Worm (Caenorhabditis elegans): ENCODE measurements around the gene Y46H3C.7.

Gene Y46H3C.7

ce11 chrV:1741074-1741473, 47.3 kb upstream of the Y46H3C.7 start, which contains the start of gene srab-25:
srab-25 (minus strand) TSS chrV:1741174.
- no peak for TF ChIP-seq snpc-4 (tag; optimal IDR thresholded peaks at IDR 0.05)
- no peak for TF ChIP-seq ztf-4 (tag; optimal IDR thresholded peaks at IDR 0.05)
- TF ChIP-seq pha-4 (tag; optimal IDR thresholded peaks at IDR 0.05) = no peak
- TF ChIP-seq nhr-77 (tag; optimal IDR thresholded peaks at IDR 0.05) = no peak
- TF ChIP-seq egl-5 (tag; optimal IDR thresholded peaks at IDR 0.05) = no peak
- TF ChIP-seq elt-1 (tag; optimal IDR thresholded peaks at IDR 0.05) = no peak
- no peak for TF ChIP-seq mdl-1 (tag; optimal IDR thresholded peaks at IDR 0.05)
- TF ChIP-seq lin-15B (tag; optimal IDR thresholded peaks at IDR 0.05) = no peak
- no peak for TF ChIP-seq zag-1 (tag; optimal IDR thresholded peaks at IDR 0.05)
- TF ChIP-seq skn-1 (tag; optimal IDR thresholded peaks at IDR 0.05) = no peak
- no peak for TF ChIP-seq nhr-76 (tag; optimal IDR thresholded peaks at IDR 0.05)
- no peak for TF ChIP-seq mml-1 (tag; optimal IDR thresholded peaks at IDR 0.05)
- no peak for TF ChIP-seq nhr-28 (tag; optimal IDR thresholded peaks at IDR 0.05)
- no peak for TF ChIP-seq ama-1 (optimal IDR thresholded peaks at IDR 0.05)
- TF ChIP-seq ceh-82 (tag; optimal IDR thresholded peaks at IDR 0.05) = no peak

- TF ChIP-seq lsy-12 (tag; optimal IDR thresholded peaks at IDR 0.05) (no peak), mml-1 (tag; optimal IDR thresholded peaks at IDR 0.05) (no peak), ceh-9 (tag; optimal IDR thresholded peaks at IDR 0.05) (no peak), egl-5 (tag; optimal IDR thresholded peaks at IDR 0.05) (no peak), unc-62 (GFP tag; optimal IDR thresholded peaks at IDR 0.05) (no peak)
Observed at ce11 chrV:1734569-1734968, 40.7 kb upstream of the Y46H3C.7 start, which contains the start of gene str-160. str-160 (plus strand) TSS chrV:1734869.

DNA sequence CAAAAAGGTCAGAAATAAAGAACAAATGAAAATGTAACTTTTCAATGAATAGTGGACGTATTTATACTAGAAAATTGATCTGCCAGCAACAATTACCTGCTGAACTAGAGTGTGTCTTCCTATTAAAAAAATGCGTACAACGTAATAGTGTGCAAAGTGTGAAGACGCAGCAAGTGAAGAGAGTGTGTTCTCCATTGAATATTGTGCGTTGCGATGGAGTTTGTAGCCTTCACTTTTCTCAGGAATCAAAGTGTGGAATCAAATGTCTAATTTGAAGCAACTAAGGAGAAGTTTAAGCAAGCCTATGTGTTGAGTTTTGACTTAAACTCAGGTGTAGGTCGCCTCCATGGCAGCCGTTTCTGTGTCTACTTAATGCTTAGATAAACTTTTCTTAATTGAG, 38.1 kb upstream of the Y46H3C.7 start, which contains the start of gene gst-21:
Gene gst-21 (minus strand): TSS at position 101 of the 400 bp plus-strand sequence.
- no peak for TF ChIP-seq mdl-1 (tag; optimal IDR thresholded peaks at IDR 0.05)
- TF ChIP-seq elt-3 (tag; optimal IDR thresholded peaks at IDR 0.05) = no peak
- no peak for TF ChIP-seq elt-1 (tag; optimal IDR thresholded peaks at IDR 0.05)
- no peak for TF ChIP-seq eor-1 (tag; optimal IDR thresholded peaks at IDR 0.05)
- TF ChIP-seq lin-39 (tag; optimal IDR thresholded peaks at IDR 0.05) = no peak
- TF ChIP-seq nhr-11 (tag; optimal IDR thresholded peaks at IDR 0.05) = no peak

ce11 chrV:1725353-1725752, 31.5 kb upstream of the Y46H3C.7 start, which contains the start of gene sri-27:
sri-27 (plus strand) TSS chrV:1725653.
- TF ChIP-seq lin-15B (tag; optimal IDR thresholded peaks at IDR 0.05) (no peak), nhr-76 (tag; optimal IDR thresholded peaks at IDR 0.05) (no peak)

ce11 chrV:1721966-1722365, 28.1 kb upstream of the Y46H3C.7 start, which contains the start of gene srw-101:
srw-101 (plus strand) TSS chrV:1722266.
- no peak for TF ChIP-seq nhr-67 (tag; optimal IDR thresholded peaks at IDR 0.05)
- no peak for TF ChIP-seq pha-4 (tag; optimal IDR thresholded peaks at IDR 0.05)
- TF ChIP-seq nhr-77 (tag; optimal IDR thresholded peaks at IDR 0.05) = no peak
- TF ChIP-seq egl-5 (tag; optimal IDR thresholded peaks at IDR 0.05) = no peak
- no peak for TF ChIP-seq nhr-12 (tag; optimal IDR thresholded peaks at IDR 0.05)
- TF ChIP-seq eor-1 (tag; optimal IDR thresholded peaks at IDR 0.05) = no peak
- no peak for TF ChIP-seq sea-2 (GFP tag; optimal IDR thresholded peaks at IDR 0.05)
- no peak for TF ChIP-seq nhr-43 (tag; optimal IDR thresholded peaks at IDR 0.05; ENCODE audit: poor library complexity, severe bottlenecking)
- no peak for TF ChIP-seq pqm-1 (tag; optimal IDR thresholded peaks at IDR 0.05)
- TF ChIP-seq ztf-11 (tag; optimal IDR thresholded peaks at IDR 0.05) = no peak
- no peak for TF ChIP-seq ztf-4 (tag; optimal IDR thresholded peaks at IDR 0.05)
- no peak for TF ChIP-seq lsy-12 (tag; optimal IDR thresholded peaks at IDR 0.05)
- no peak for TF ChIP-seq fkh-10 (GFP tag; optimal IDR thresholded peaks at IDR 0.05)
- no peak for TF ChIP-seq nhr-76 (tag; optimal IDR thresholded peaks at IDR 0.05)
- no peak for TF ChIP-seq lin-15B (tag; optimal IDR thresholded peaks at IDR 0.05)
- no peak for TF ChIP-seq R02D3.7 (tag; optimal IDR thresholded peaks at IDR 0.05)
- TF ChIP-seq lin-39 (tag; optimal IDR thresholded peaks at IDR 0.05) = no peak
- no peak for TF ChIP-seq elt-1 (tag; optimal IDR thresholded peaks at IDR 0.05)
- TF ChIP-seq tbx-2 (tag; optimal IDR thresholded peaks at IDR 0.05) = no peak
- TF ChIP-seq egl-27 (tag; optimal IDR thresholded peaks at IDR 0.05) = no peak

ce11 chrV:1719927-1720326, 26.1 kb upstream of the Y46H3C.7 start, which contains the start of gene srw-102:
srw-102 (plus strand) TSS chrV:1720227.
- no peak for TF ChIP-seq nhr-28 (tag; optimal IDR thresholded peaks at IDR 0.05)
- TF ChIP-seq aly-2 (tag; optimal IDR thresholded peaks at IDR 0.05) = no peak
- no peak for TF ChIP-seq unc-39 (tag; optimal IDR thresholded peaks at IDR 0.05)
- no peak for TF ChIP-seq egl-5 (tag; optimal IDR thresholded peaks at IDR 0.05)
- no peak for TF ChIP-seq unc-62 (GFP tag; optimal IDR thresholded peaks at IDR 0.05)
- no peak for TF ChIP-seq nhr-76 (tag; optimal IDR thresholded peaks at IDR 0.05)
- TF ChIP-seq eor-1 (tag; optimal IDR thresholded peaks at IDR 0.05) = no peak
- TF ChIP-seq lin-39 (tag; optimal IDR thresholded peaks at IDR 0.05) = no peak
- no peak for TF ChIP-seq ceh-82 (tag; optimal IDR thresholded peaks at IDR 0.05)
- TF ChIP-seq pqm-1 (tag; optimal IDR thresholded peaks at IDR 0.05) = no peak
- TF ChIP-seq ceh-9 (tag; optimal IDR thresholded peaks at IDR 0.05) = no peak
- no peak for TF ChIP-seq tbx-2 (tag; optimal IDR thresholded peaks at IDR 0.05)
- TF ChIP-seq nhr-67 (tag; optimal IDR thresholded peaks at IDR 0.05) = no peak
- TF ChIP-seq egl-27 (tag; optimal IDR thresholded peaks at IDR 0.05) = no peak
- no peak for TF ChIP-seq R02D3.7 (tag; optimal IDR thresholded peaks at IDR 0.05)
- TF ChIP-seq jun-1 (tag; optimal IDR thresholded peaks at IDR 0.05) = no peak
- TF ChIP-seq mml-1 (tag; optimal IDR thresholded peaks at IDR 0.05) = no peak
- no peak for TF ChIP-seq nhr-12 (tag; optimal IDR thresholded peaks at IDR 0.05)

Data from whole organism, L3 larva.